Worm (Caenorhabditis elegans): Measurements from ENCODE around the gene K02E11.5.

- TF ChIP-seq him-1 (tag; optimal IDR thresholded peaks at IDR 0.05) (no peak), W03F9.2 (tag; optimal IDR thresholded peaks at IDR 0.05) (no peak), dao-5 (tag; optimal IDR thresholded peaks at IDR 0.05) (no peak)
Observed at ce11 chrV:14223141-14223540, 29.0 kb upstream of the K02E11.5 start.

Measured in whole organism, L4/young adult.